2 fruit fly cellular contexts compared by ENCODE assay signal in the genomic region with DNA sequence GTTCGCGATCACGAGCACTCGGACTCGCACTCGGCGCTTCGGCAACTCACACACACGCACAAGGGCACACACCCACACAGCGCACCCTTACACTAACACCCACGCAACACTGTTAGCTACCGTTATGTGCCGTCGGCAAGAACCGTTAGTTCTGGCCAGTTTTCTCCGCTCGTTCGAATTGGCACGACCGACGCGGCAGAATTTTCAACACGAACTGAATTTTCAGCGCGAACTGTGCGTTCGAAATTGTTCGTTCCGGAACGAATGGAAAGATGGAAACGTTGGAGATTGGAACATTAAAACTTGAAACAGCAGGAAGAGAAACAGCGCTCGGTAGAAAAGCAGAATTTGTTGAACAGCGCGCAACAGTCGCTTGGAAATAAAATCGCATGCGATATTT.
TF ChIP-seq lines count a peak whose summit lies in the region.

A gene (minus strand): TSS at position 218 of the 400 bp plus-strand sequence.

- no peak for TF ChIP-seq CTCF in whole organism, embryonic (GFP tag; optimal IDR thresholded peaks at IDR 0.05; lab: Kevin White, UChicago)

TF ChIP-seq in whole organism, adult, 20 proteins besides CTCF, POLR2A, EP300 and RAD21:
- TF ChIP-seq ovo (GFP tag; optimal IDR thresholded peaks at IDR 0.05; lab: Kevin White, UChicago): peak; percentile 69
- TF ChIP-seq Clk (GFP tag; optimal IDR thresholded peaks at IDR 0.05; lab: Kevin White, UChicago): no peak
- no peak for TF ChIP-seq CG14711 (tag; optimal IDR thresholded peaks at IDR 0.05; lab: Kevin White, UChicago)

TF ChIP-seq in whole organism, embryonic, 481 proteins besides CTCF, POLR2A, EP300 and RAD21:
- TF ChIP-seq knrl (GFP tag; IDR thresholded peaks at IDR 0.05; lab: Robert Waterston, UW; ENCODE audit: partially characterized antibody) (no peak), Ada2b (GFP tag; IDR thresholded peaks at IDR 0.05; lab: Robert Waterston, UW) (no peak), croc (GFP tag; conservative IDR thresholded peaks at IDR 0.05; lab: Robert Waterston, UW) (no peak), Optix (GFP tag; IDR thresholded peaks at IDR 0.05; lab: Robert Waterston, UW) (no peak), Hand (GFP tag; optimal IDR thresholded peaks at IDR 0.05; lab: Kevin White, UChicago) (no peak), CG6689 (GFP tag; IDR thresholded peaks at IDR 0.05; lab: Robert Waterston, UW) (no peak), Nf-YC (tag; optimal IDR thresholded peaks at IDR 0.05; lab: Kevin White, UChicago) (no peak), unc-4 (GFP tag; IDR thresholded peaks at IDR 0.05; lab: Robert Waterston, UW; ENCODE audit: partially characterized antibody) (no peak), pfk (GFP tag; optimal IDR thresholded peaks at IDR 0.05; lab: Kevin White, UChicago) (peak; percentile 96), CG8924 (tag; optimal IDR thresholded peaks at IDR 0.05; lab: Kevin White, UChicago) (no peak), CG4854 (GFP tag; optimal IDR thresholded peaks at IDR 0.05; lab: Kevin White, UChicago) (no peak), CG18476 (GFP tag; optimal IDR thresholded peaks at IDR 0.05; lab: Kevin White, UChicago) (no peak), amos (GFP tag; IDR thresholded peaks at IDR 0.05; lab: Robert Waterston, UW; ENCODE audit: partially characterized antibody) (peak; percentile 14; the same call in 1 of the 2 replicates), CG8290 (GFP tag; optimal IDR thresholded peaks at IDR 0.05; lab: Kevin White, UChicago) (no peak), CG8290 (tag; optimal IDR thresholded peaks at IDR 0.05; lab: Kevin White, UChicago) (peak in 1 of 2 experiments; percentile 16), CG1529 (GFP tag; optimal IDR thresholded peaks at IDR 0.05; lab: Kevin White, UChicago) (peak; percentile 59), abd-A (tag; optimal IDR thresholded peaks at IDR 0.05; lab: Kevin White, UChicago) (peak; percentile 30), vvl (GFP tag; IDR thresholded peaks at IDR 0.05; lab: Robert Waterston, UW) (no peak), Jarid2 (GFP tag; optimal IDR thresholded peaks at IDR 0.05; lab: Kevin White, UChicago) (peak; percentile 59), CG31365 (tag; optimal IDR thresholded peaks at IDR 0.05; lab: Kevin White, UChicago) (no peak), CG10959 (GFP tag; IDR thresholded peaks at IDR 0.05; lab: Robert Waterston, UW) (no peak), CG15479 (GFP tag; optimal IDR thresholded peaks at IDR 0.05; lab: Kevin White, UChicago) (peak; percentile 16), Gsc (GFP tag; IDR thresholded peaks at IDR 0.05; lab: Robert Waterston, UW) (no peak), CG7839 (tag; optimal IDR thresholded peaks at IDR 0.05; lab: Kevin White, UChicago) (no peak), z (GFP tag; IDR thresholded peaks at IDR 0.05; lab: Robert Waterston, UW) (no peak), ab (GFP tag; optimal IDR thresholded peaks at IDR 0.05; lab: Kevin White, UChicago) (no peak), CG18764 (GFP tag; optimal IDR thresholded peaks at IDR 0.05; lab: Kevin White, UChicago) (no peak), Nf-YB (GFP tag; optimal IDR thresholded peaks at IDR 0.05; lab: Kevin White, UChicago) (no peak), toy (GFP tag; IDR thresholded peaks at IDR 0.05; lab: Robert Waterston, UW) (no peak), CG2889 (GFP tag; IDR thresholded peaks at IDR 0.05; lab: Robert Waterston, UW) (no peak), CG13894 (tag; optimal IDR thresholded peaks at IDR 0.05; lab: Kevin White, UChicago) (peak; percentile 8), CG4730 (GFP tag; IDR thresholded peaks at IDR 0.05; lab: Robert Waterston, UW) (no peak), kay (GFP tag; optimal IDR thresholded peaks at IDR 0.05; lab: Kevin White, UChicago) (no peak), Elba2 (GFP tag; optimal IDR thresholded peaks at IDR 0.05; lab: Kevin White, UChicago) (no peak), Dref (GFP tag; IDR thresholded peaks at IDR 0.05; lab: Robert Waterston, UW) (no peak), stwl (tag; optimal IDR thresholded peaks at IDR 0.05; lab: Kevin White, UChicago) (no peak), aop (GFP tag; IDR thresholded peaks at IDR 0.05; lab: Robert Waterston, UW) (no peak), MBD-R2 (GFP tag; IDR thresholded peaks at IDR 0.05; lab: Robert Waterston, UW) (no peak), Neu2 (GFP tag; optimal IDR thresholded peaks at IDR 0.05; lab: Kevin White, UChicago; ENCODE audit: borderline replicate concordance) (no peak), Deaf1 (tag; optimal IDR thresholded peaks at IDR 0.05; lab: Kevin White, UChicago) (peak; percentile 87), dati (GFP tag; IDR thresholded peaks at IDR 0.05; lab: Robert Waterston, UW) (no peak), CG12391 (tag; optimal IDR thresholded peaks at IDR 0.05; lab: Kevin White, UChicago) (no peak), Stat92E (GFP tag; optimal IDR thresholded peaks at IDR 0.05; lab: Kevin White, UChicago) (no peak), jumu (GFP tag; optimal IDR thresholded peaks at IDR 0.05; lab: Kevin White, UChicago) (no peak), HHEX (GFP tag; optimal IDR thresholded peaks at IDR 0.05; lab: Kevin White, UChicago) (no peak), wek (GFP tag; optimal IDR thresholded peaks at IDR 0.05; lab: Kevin White, UChicago) (no peak), Bdp1 (GFP tag; optimal IDR thresholded peaks at IDR 0.05; lab: Kevin White, UChicago) (no peak), CG10274 (GFP tag; optimal IDR thresholded peaks at IDR 0.05; lab: Kevin White, UChicago) (no peak), CG31441 (GFP tag; IDR thresholded peaks at IDR 0.05; lab: Robert Waterston, UW) (no peak), scrt (GFP tag; optimal IDR thresholded peaks at IDR 0.05; lab: Kevin White, UChicago) (peak; percentile 25), pnt (GFP tag; optimal IDR thresholded peaks at IDR 0.05; lab: Kevin White, UChicago) (no peak), Antp (GFP tag; optimal IDR thresholded peaks at IDR 0.05; lab: Kevin White, UChicago) (no peak), twi (tag; optimal IDR thresholded peaks at IDR 0.05; lab: Kevin White, UChicago) (no peak), Bteb2 (GFP tag; optimal IDR thresholded peaks at IDR 0.05; lab: Kevin White, UChicago) (no peak), mld (GFP tag; IDR thresholded peaks at IDR 0.05; lab: Robert Waterston, UW; ENCODE audit: partially characterized antibody) (no peak), Doc2 (GFP tag; IDR thresholded peaks at IDR 0.05; lab: Robert Waterston, UW) (no peak), CG8281 (tag; optimal IDR thresholded peaks at IDR 0.05; lab: Kevin White, UChicago) (no peak), CG2712 (tag; optimal IDR thresholded peaks at IDR 0.05; lab: Kevin White, UChicago) (no peak)
